Fruit fly (Drosophila melanogaster): Measurements from ENCODE around the gene CG5404.

The CG5404 gene

DNA sequence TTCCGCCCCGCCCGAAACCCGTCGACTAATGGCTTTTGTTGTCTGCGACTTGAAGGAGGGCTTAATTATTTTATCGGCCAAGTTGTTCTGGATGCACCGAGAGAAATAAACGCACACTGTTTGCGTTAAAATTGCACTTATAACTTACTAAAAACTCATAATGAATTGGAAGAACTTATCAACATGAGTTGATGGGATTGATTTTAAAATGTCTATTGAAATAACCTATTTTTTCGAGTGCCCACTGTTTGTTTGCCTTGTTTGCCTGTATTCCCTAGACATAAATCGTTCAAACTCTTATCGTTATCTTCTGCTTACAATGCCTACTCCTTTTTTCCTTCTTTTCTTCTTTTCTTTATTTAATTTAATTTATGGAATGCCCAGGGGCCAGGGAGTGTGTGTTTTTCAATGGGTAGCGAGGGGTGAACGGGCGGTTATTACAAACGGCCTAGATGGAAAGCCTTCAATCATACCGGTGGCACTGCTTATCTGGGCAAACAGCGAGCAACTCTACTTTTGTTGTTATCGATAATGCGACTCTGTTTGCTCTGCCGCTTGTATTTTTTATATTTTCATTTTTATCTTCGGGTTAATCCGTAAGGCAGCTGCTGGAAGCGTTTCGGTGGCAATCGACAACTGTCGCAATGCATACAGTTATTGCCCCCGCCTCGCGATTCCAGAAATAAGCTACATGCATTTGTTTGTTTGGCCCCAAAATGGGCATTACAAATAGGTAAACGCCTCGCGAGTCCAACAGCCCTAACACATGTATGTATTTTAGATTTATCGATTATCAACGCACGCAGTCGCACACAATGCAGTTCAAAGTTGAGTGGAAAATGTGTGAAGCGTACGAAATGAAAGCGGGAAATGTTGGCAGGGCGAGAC is 28.0 kb upstream of the CG5404 start (continued):
- TF ChIP-seq lov (optimal IDR thresholded peaks at IDR 0.05) (no peak), lov (GFP tag; IDR thresholded peaks at IDR 0.05) (0 out of 3 replicates have a peak, but pooled peaks have one; percentile 29), CG8359 (GFP tag; optimal IDR thresholded peaks at IDR 0.05; ENCODE audit: borderline replicate concordance) (no peak), CG17912 (GFP tag; optimal IDR thresholded peaks at IDR 0.05) (peak; percentile 1), Nf-YC (tag; optimal IDR thresholded peaks at IDR 0.05) (no peak), Lhr (GFP tag; optimal IDR thresholded peaks at IDR 0.05) (peak; percentile 40), Bgb (GFP tag; IDR thresholded peaks at IDR 0.05; ENCODE audit: partially characterized antibody) (no peak), ewg (GFP tag; optimal IDR thresholded peaks at IDR 0.05) (peak; percentile 55), CG8944 (GFP tag; optimal IDR thresholded peaks at IDR 0.05) (no peak), CG34224 (GFP tag; IDR thresholded peaks at IDR 0.05; ENCODE audit: partially characterized antibody) (no peak), CG4328 (GFP tag; optimal IDR thresholded peaks at IDR 0.05) (no peak), CTCF (GFP tag; optimal IDR thresholded peaks at IDR 0.05) (no peak), gro (GFP tag; optimal IDR thresholded peaks at IDR 0.05) (no peak), CG2712 (tag; optimal IDR thresholded peaks at IDR 0.05) (peak; percentile 68), pita (GFP tag; optimal IDR thresholded peaks at IDR 0.05) (no peak), Abd-B (GFP tag; optimal IDR thresholded peaks at IDR 0.05) (no peak), bsh (GFP tag; optimal IDR thresholded peaks at IDR 0.05) (peak in 1 of 2 experiments; percentile 86), Hmr (GFP tag; optimal IDR thresholded peaks at IDR 0.05) (peak; percentile 27), Kr (GFP tag; optimal IDR thresholded peaks at IDR 0.05) (peak; percentile 63), ap (GFP tag; IDR thresholded peaks at IDR 0.05) (peak; percentile 43; the same call in 1 of the 2 replicates), chinmo (GFP tag; IDR thresholded peaks at IDR 0.05; ENCODE audit: partially characterized antibody) (no peak), sens (GFP tag) (peak; percentile 94), CG4424 (GFP tag; optimal IDR thresholded peaks at IDR 0.05) (peak; percentile 42), disco-r (GFP tag; optimal IDR thresholded peaks at IDR 0.05) (no peak), CG30020 (tag; optimal IDR thresholded peaks at IDR 0.05) (no peak), Meics (GFP tag; optimal IDR thresholded peaks at IDR 0.05) (peak; percentile 5), Dll (GFP tag; IDR thresholded peaks at IDR 0.05; ENCODE audit: partially characterized antibody) (no peak), Mad (GFP tag; optimal IDR thresholded peaks at IDR 0.05) (peak; percentile 44), CG7786 (GFP tag; optimal IDR thresholded peaks at IDR 0.05) (no peak), trem (tag; optimal IDR thresholded peaks at IDR 0.05) (no peak), CG12769 (tag; optimal IDR thresholded peaks at IDR 0.05) (peak; percentile 32), CG17829 (tag; optimal IDR thresholded peaks at IDR 0.05) (peak; percentile 56), nerfin-1 (tag; optimal IDR thresholded peaks at IDR 0.05) (peak; percentile 49), ftz-f1 (GFP tag; optimal IDR thresholded peaks at IDR 0.05) (no peak), crp (GFP tag; optimal IDR thresholded peaks at IDR 0.05) (no peak), NC2β (GFP tag; optimal IDR thresholded peaks at IDR 0.05) (no peak), CG9797 (GFP tag; optimal IDR thresholded peaks at IDR 0.05) (no peak), h (optimal IDR thresholded peaks at IDR 0.05) (no peak), CG10654 (GFP tag; optimal IDR thresholded peaks at IDR 0.05) (no peak), hbn (GFP tag; IDR thresholded peaks at IDR 0.05; ENCODE audit: partially characterized antibody) (no peak), so (GFP tag; IDR thresholded peaks at IDR 0.05) (no peak), mirr (GFP tag; optimal IDR thresholded peaks at IDR 0.05) (no peak), cato (GFP tag; optimal IDR thresholded peaks at IDR 0.05; ENCODE audit: borderline replicate concordance) (peak; percentile 39), CG18764 (GFP tag; optimal IDR thresholded peaks at IDR 0.05) (no peak), CG13296 (GFP tag; optimal IDR thresholded peaks at IDR 0.05) (no peak), D19A (tag; optimal IDR thresholded peaks at IDR 0.05) (peak; percentile 34), Eip74EF (GFP tag; optimal IDR thresholded peaks at IDR 0.05) (peak in 1 of 2 experiments; percentile 33), dati (GFP tag; IDR thresholded peaks at IDR 0.05) (peak; percentile 23; the same call in 1 of the 2 replicates)

All from whole organism, embryonic.